Fruit fly (Drosophila melanogaster) whole organism, prepupa: ENCODE data around the gene CG7551.
A peak's percentile ranks its signal among the peaks of the same experiment; 100 is the strongest.

Experiments
- CG1621 ChIP-seq: fragments of 200-800 bp; sonication (Bioruptor generic); optimal IDR thresholded peaks from 3 replicates; lab custom pipeline; 2018; ENCODE audit warnings: missing biosample characterization, mild to moderate bottlenecking, missing genetic modification characterization
- CG4318 ChIP-seq: fragments of 200-800 bp; sonication (Bioruptor generic); optimal IDR thresholded peaks from 3 replicates; lab custom pipeline; 2017; ENCODE audit warnings: missing biosample characterization, mild to moderate bottlenecking, missing genetic modification characterization
- Ets96B ChIP-seq: fragments of 200-800 bp; optimal IDR thresholded peaks from 2 replicates; lab custom pipeline; 2019; ENCODE audit warnings: missing biosample characterization, mild to moderate bottlenecking, missing genetic modification characterization, moderate library complexity
- Lpt ChIP-seq: fragments of 200-800 bp; sonication (Bioruptor generic); optimal IDR thresholded peaks from 3 replicates; lab custom pipeline; 2016; ENCODE audit warnings: missing biosample characterization, missing genetic modification characterization
- dac ChIP-seq: fragments of 200-800 bp; sonication (Bioruptor generic); optimal IDR thresholded peaks from 2 replicates; lab custom pipeline; 2017; ENCODE audit warnings: missing biosample characterization, mild to moderate bottlenecking, missing genetic modification characterization
- eg ChIP-seq: fragments of 200-800 bp; sonication (Bioruptor generic); IDR thresholded peaks from 3 replicates; pipeline ENCODE4 v1.3.6; 2022; ENCODE audit warnings: missing biosample characterization, missing genetic modification characterization
- fd59A ChIP-seq: fragments of 200-800 bp; sonication (Bioruptor generic); optimal IDR thresholded peaks from 2 replicates; lab custom pipeline; 2017; ENCODE audit warnings: missing biosample characterization, mild to moderate bottlenecking, missing genetic modification characterization, missing genetic modification reagents
- fkh ChIP-seq: fragments of 200-800 bp; sonication (Bioruptor generic); optimal IDR thresholded peaks from 3 replicates; lab custom pipeline; 2017; ENCODE audit warnings: missing biosample characterization, mild to moderate bottlenecking, missing genetic modification characterization, moderate library complexity
- svp ChIP-seq: fragments of 200-800 bp; sonication (Bioruptor generic); peaks from one replicate; lab custom pipeline; 2016; ENCODE audit warnings: missing biosample characterization, missing genetic modification characterization
- topi ChIP-seq: fragments of 200-800 bp; sonication (Bioruptor generic); optimal IDR thresholded peaks from 3 replicates; lab custom pipeline; 2016; ENCODE audit warnings: missing biosample characterization, missing genetic modification characterization
- vri ChIP-seq: fragments of 200-800 bp; sonication (Bioruptor generic); optimal IDR thresholded peaks from 3 replicates; lab custom pipeline; 2016; ENCODE audit warnings: missing biosample characterization, mild to moderate bottlenecking, missing genetic modification characterization

CG7551 gene

dm6 chr3L:11493090-11493807 lies 35.0 kb downstream of the CG7551 start (continued):
- no peak for TF ChIP-seq fkh (GFP tag; lab: Kevin White, UChicago)
- peak; percentile 25 for TF ChIP-seq vri (GFP tag; lab: Kevin White, UChicago)
- no peak for TF ChIP-seq Lpt
- peak; percentile 28 for TF ChIP-seq topi (GFP tag; lab: Kevin White, UChicago)
- no peak for TF ChIP-seq fd59A (GFP tag; lab: Kevin White, UChicago)
- TF ChIP-seq dac (GFP tag; lab: Kevin White, UChicago), result no peak
- peak; percentile 68 for TF ChIP-seq svp (GFP tag; lab: Kevin White, UChicago)
- TF ChIP-seq CG4318 (GFP tag; lab: Kevin White, UChicago), result no peak
- TF ChIP-seq CG1621 (tag; lab: Kevin White, UChicago), result no peak

- TF ChIP-seq Ets96B (tag; lab: Kevin White, UChicago) (no peak), eg (GFP tag; lab: Robert Waterston, UW) (no peak)
These were observed 50.0 kb downstream of the CG7551 start, which contains the start of gene CG33500 for dm6 chr3L:11508337-11508736. Gene CG33500 (plus strand): TSS chr3L:11508637.
